Worm (Caenorhabditis elegans): ENCODE data around the gene gta-1.

gta-1 gene

DNA sequence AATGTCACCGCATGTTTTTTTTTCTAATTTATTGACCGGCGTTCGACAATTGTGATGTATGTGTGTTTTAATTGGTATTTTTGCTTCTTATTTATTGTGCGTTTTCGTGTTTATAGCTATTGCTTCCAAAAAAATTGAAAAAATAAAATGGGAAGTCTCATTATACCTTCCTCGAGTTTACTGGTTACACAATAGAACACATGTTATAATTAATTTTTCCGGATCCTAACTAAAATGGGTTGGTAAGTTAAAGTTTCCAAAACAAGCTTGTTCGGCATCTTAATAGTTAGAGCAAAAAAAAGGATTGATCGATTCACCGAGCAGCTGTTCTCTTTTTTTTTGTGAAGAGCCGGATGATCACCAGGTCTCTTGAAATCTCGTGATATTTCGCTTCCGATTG is 25.0 kb upstream of the gta-1 start, which contains the start of gene ttr-54:
Gene ttr-54 (plus strand): TSS at position 301 of the 400 bp plus-strand sequence.
- TF ChIP-seq pros-1 (tag; optimal IDR thresholded peaks at IDR 0.05) (no peak), C08G9.2 (tag; optimal IDR thresholded peaks at IDR 0.05) (no peak), hlh-30 (tag; optimal IDR thresholded peaks at IDR 0.05; ENCODE audit: insufficient read depth) (no peak), F13H6.1 (tag; optimal IDR thresholded peaks at IDR 0.05) (no peak), fax-1 (tag; optimal IDR thresholded peaks at IDR 0.05) (no peak), pat-9 (tag; optimal IDR thresholded peaks at IDR 0.05) (no peak), nfya-1 (tag; optimal IDR thresholded peaks at IDR 0.05) (no peak), odd-2 (tag; optimal IDR thresholded peaks at IDR 0.05) (no peak), K09A11.1 (tag; optimal IDR thresholded peaks at IDR 0.05; ENCODE audit: insufficient read depth) (no peak), che-1 (tag; optimal IDR thresholded peaks at IDR 0.05) (no peak), sox-2 (GFP tag; IDR thresholded peaks at IDR 0.05) (no peak), elt-4 (tag; optimal IDR thresholded peaks at IDR 0.05) (no peak), ceh-9 (tag; optimal IDR thresholded peaks at IDR 0.05) (no peak)

DNA sequence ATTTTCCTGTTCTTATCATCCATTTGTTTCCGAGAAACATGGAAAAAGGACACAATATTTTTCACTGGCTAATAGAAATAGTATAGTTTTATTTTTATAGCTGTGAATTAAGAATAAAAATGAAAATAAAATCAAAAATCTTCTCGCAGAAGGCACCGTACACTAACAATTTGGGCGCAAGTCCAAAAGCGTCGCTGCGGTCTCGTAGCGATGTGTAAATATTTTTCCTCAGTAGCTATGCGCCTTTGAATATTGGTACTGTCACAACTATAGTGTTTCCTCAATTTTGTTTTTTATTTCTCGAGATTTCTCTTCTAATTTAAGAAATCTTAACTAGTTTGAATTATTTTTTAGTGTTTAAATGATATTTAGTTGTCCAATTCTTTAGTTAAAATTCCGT is 23.4 kb upstream of the gta-1 start:
- no peak for TF ChIP-seq C08G9.2 (tag; optimal IDR thresholded peaks at IDR 0.05)
- TF ChIP-seq fkh-6 (tag; optimal IDR thresholded peaks at IDR 0.05) = no peak
- TF ChIP-seq npax-4 (tag; optimal IDR thresholded peaks at IDR 0.05) = no peak
- no peak for TF ChIP-seq hlh-15 (tag; optimal IDR thresholded peaks at IDR 0.05)
- TF ChIP-seq fkh-10 (GFP tag; optimal IDR thresholded peaks at IDR 0.05) = no peak
- TF ChIP-seq sox-2 (GFP tag; IDR thresholded peaks at IDR 0.05) = no peak
- TF ChIP-seq zip-5 (tag; optimal IDR thresholded peaks at IDR 0.05) = no peak
- TF ChIP-seq T23F11.4 (GFP tag; optimal IDR thresholded peaks at IDR 0.05) = no peak
- no peak for TF ChIP-seq ceh-48 (tag; optimal IDR thresholded peaks at IDR 0.05)
- TF ChIP-seq C38D4.7 (GFP tag; optimal IDR thresholded peaks at IDR 0.05) = no peak
- TF ChIP-seq K02D7.2 (tag; optimal IDR thresholded peaks at IDR 0.05) = no peak
- no peak for TF ChIP-seq ceh-30 (tag; optimal IDR thresholded peaks at IDR 0.05)
- no peak for TF ChIP-seq hlh-8 (tag; optimal IDR thresholded peaks at IDR 0.05)

DNA sequence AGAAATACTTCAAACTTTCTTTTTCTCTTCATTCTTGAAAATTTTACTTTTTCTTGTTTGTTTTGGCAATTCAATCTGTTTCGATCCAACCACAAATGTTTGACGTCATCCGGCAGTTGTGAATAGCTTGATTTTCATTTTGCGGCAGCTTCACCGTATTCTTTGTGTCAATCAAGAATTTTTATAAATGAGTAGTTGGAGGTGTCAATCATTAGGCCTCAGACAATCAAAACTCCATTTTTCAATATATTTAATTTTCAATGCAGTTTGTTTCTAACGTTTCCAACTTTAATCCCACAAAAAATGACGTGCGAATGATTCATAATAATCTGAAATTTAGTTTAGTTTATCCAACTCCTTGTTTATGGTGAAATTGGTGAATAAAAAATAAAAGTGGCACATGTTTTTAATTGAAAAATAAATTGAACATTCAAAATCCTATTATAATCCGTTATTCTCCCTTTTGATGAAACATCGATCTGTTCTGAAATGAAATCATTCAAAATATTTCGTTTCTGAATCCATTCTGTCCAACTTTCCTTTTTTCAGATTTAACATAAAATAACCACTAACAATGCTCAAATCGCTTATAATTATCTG is 22.9 kb upstream of the gta-1 start, which contains the start of gene ttr-53:
Gene ttr-53 (plus strand): TSS at position 550 of the 600 bp plus-strand sequence.
- TF ChIP-seq ceh-6 (GFP tag; optimal IDR thresholded peaks at IDR 0.05) (no peak), hlh-8 (tag; optimal IDR thresholded peaks at IDR 0.05) (no peak), hlh-30 (tag; optimal IDR thresholded peaks at IDR 0.05; ENCODE audit: insufficient read depth) (no peak)

DNA sequence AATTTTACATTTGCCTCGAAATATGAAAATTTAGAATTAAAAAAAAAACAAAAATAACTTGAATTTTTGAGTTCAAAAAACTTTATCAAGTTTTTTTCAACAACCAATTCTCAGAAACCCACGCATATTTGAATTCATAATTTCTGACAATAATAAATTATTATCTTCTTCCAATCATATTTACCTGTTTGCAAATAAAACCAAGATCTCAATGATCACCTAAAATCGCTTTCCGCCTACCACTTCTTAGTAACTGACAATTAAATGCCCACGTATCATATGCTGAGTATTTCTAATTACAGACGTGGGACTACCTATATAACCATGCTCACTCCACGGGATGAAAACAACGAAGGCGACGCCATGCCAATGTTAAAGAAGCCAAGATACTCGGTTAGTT is 18.8 kb upstream of the gta-1 start, which contains the start of gene pps-1:
Gene pps-1 (plus strand): TSS at position 301 of the 400 bp plus-strand sequence.
- no peak for TF ChIP-seq nhr-232 (tag; optimal IDR thresholded peaks at IDR 0.05)
- no peak for TF ChIP-seq ahr-1 (tag; optimal IDR thresholded peaks at IDR 0.05)
- TF ChIP-seq F13H6.1 (tag; optimal IDR thresholded peaks at IDR 0.05) = no peak
- no peak for TF ChIP-seq che-1 (tag; optimal IDR thresholded peaks at IDR 0.05)
- no peak for TF ChIP-seq ceh-24 (tag; optimal IDR thresholded peaks at IDR 0.05)
- no peak for TF ChIP-seq ceh-48 (tag; optimal IDR thresholded peaks at IDR 0.05)
- TF ChIP-seq K09A11.1 (tag; optimal IDR thresholded peaks at IDR 0.05; ENCODE audit: insufficient read depth) = no peak
- TF ChIP-seq npax-4 (tag; optimal IDR thresholded peaks at IDR 0.05) = no peak
- no peak for TF ChIP-seq ceh-19 (GFP tag; optimal IDR thresholded peaks at IDR 0.05)
- no peak for TF ChIP-seq elt-4 (tag; optimal IDR thresholded peaks at IDR 0.05)
- no peak for TF ChIP-seq ceh-14 (tag; optimal IDR thresholded peaks at IDR 0.05)
- TF ChIP-seq dve-1 (tag; optimal IDR thresholded peaks at IDR 0.05) = no peak

DNA sequence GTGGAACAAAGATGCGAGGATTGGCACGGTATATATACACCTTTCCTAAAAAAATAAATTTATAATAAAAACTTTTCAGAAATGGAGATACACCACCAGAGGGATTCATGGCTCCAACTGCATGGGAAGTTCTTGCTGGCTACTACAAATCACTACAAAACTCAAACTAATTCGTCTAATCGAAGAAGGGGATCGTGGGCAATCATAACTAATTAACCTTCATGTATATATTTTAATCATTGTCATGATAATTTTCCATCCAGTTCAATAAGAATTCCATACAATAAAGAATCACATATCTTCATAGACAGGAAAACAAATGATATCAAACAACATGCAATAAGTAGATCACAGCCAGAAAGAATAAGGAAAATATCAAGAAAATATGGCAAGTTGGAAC is 16.4 kb upstream of the gta-1 start:
- TF ChIP-seq Y22D7AL.16 (tag; optimal IDR thresholded peaks at IDR 0.05) (no peak), ref-2 (tag; optimal IDR thresholded peaks at IDR 0.05) (no peak), ceh-31 (tag; optimal IDR thresholded peaks at IDR 0.05) (no peak), dmd-4 (tag; optimal IDR thresholded peaks at IDR 0.05; ENCODE audit: borderline replicate concordance) (no peak), F13H6.1 (tag; optimal IDR thresholded peaks at IDR 0.05) (no peak), pag-3 (tag; optimal IDR thresholded peaks at IDR 0.05; ENCODE audit: borderline replicate concordance) (no peak), T23F11.4 (GFP tag; optimal IDR thresholded peaks at IDR 0.05) (no peak), eyg-1 (tag; optimal IDR thresholded peaks at IDR 0.05) (no peak), unc-42 (tag; optimal IDR thresholded peaks at IDR 0.05) (no peak), ceh-19 (GFP tag; optimal IDR thresholded peaks at IDR 0.05) (no peak), ceh-22 (tag; optimal IDR thresholded peaks at IDR 0.05) (no peak), ceh-30 (tag; optimal IDR thresholded peaks at IDR 0.05) (no peak), pha-4 (tag; optimal IDR thresholded peaks at IDR 0.05) (no peak), elt-4 (tag; optimal IDR thresholded peaks at IDR 0.05) (no peak)

Measured in whole organism, late embryonic.